Fruit fly (Drosophila melanogaster) whole organism, prepupa: Measurements from ENCODE around the gene DCTN6-p27.

Experiments
- CG10669 ChIP-seq: fragments of 200-800 bp; sonication (Bioruptor generic); optimal IDR thresholded peaks from 3 replicates; lab custom pipeline; 2018; ENCODE audit warnings: missing biosample characterization, mild to moderate bottlenecking, missing genetic modification characterization, moderate library complexity
- CG11902 ChIP-seq: fragments of 200-800 bp; sonication (Bioruptor generic); optimal IDR thresholded peaks from 3 replicates; lab custom pipeline; 2016; ENCODE audit warnings: missing biosample characterization, missing genetic modification characterization
- CG15336 ChIP-seq: fragments of 200-800 bp; sonication (Bioruptor generic); IDR thresholded peaks from 2 replicates; pipeline ENCODE4 v1.3.6; 2022; ENCODE audit warnings: missing biosample characterization, missing genetic modification characterization
- CG1621 ChIP-seq: fragments of 200-800 bp; sonication (Bioruptor generic); optimal IDR thresholded peaks from 3 replicates; lab custom pipeline; 2018; ENCODE audit warnings: missing biosample characterization, mild to moderate bottlenecking, missing genetic modification characterization
- CG31627 ChIP-seq: fragments of 200-800 bp; sonication (Bioruptor generic); optimal IDR thresholded peaks from 3 replicates; lab custom pipeline; 2016; ENCODE audit warnings: missing biosample characterization, missing genetic modification characterization
- CG4318 ChIP-seq: fragments of 200-800 bp; sonication (Bioruptor generic); optimal IDR thresholded peaks from 3 replicates; lab custom pipeline; 2017; ENCODE audit warnings: missing biosample characterization, mild to moderate bottlenecking, missing genetic modification characterization
- CG6163 ChIP-seq: fragments of 200-800 bp; sonication (Bioruptor generic); IDR thresholded peaks from 3 replicates; pipeline ENCODE4 v1.3.6; 2022; ENCODE audit warnings: missing biosample characterization, missing genetic modification characterization
- CG6276 ChIP-seq: fragments of 200-800 bp; sonication (Bioruptor generic); optimal IDR thresholded peaks from 2 replicates; lab custom pipeline; 2017; ENCODE audit warnings: missing biosample characterization, mild to moderate bottlenecking, missing genetic modification characterization
- CG6792 ChIP-seq: fragments of 200-800 bp; sonication (Bioruptor generic); optimal IDR thresholded peaks from 3 replicates; lab custom pipeline; 2016; ENCODE audit warnings: missing biosample characterization, missing genetic modification characterization
- CG7368 ChIP-seq: fragments of 200-800 bp; sonication (Bioruptor generic); optimal IDR thresholded peaks from 3 replicates; lab custom pipeline; 2016; ENCODE audit warnings: missing biosample characterization, missing genetic modification characterization
- CG8119 ChIP-seq: fragments of 200-800 bp; sonication (Bioruptor generic); IDR thresholded peaks from 3 replicates; pipeline ENCODE4 v1.3.6; 2022; ENCODE audit warnings: missing biosample characterization, missing genetic modification characterization
- CG8632 ChIP-seq: fragments of 200-800 bp; sonication (Bioruptor generic); optimal IDR thresholded peaks from 3 replicates; lab custom pipeline; 2016; ENCODE audit warnings: missing biosample characterization, missing genetic modification characterization
- CG9139 ChIP-seq: fragments of 200-800 bp; sonication (Bioruptor generic); optimal IDR thresholded peaks from 3 replicates; lab custom pipeline; 2017; ENCODE audit warnings: missing biosample characterization, mild to moderate bottlenecking, missing genetic modification characterization
- Eip78C ChIP-seq: fragments of 200-800 bp; sonication (Bioruptor generic); peaks from one replicate; lab custom pipeline; 2016; ENCODE audit warnings: missing biosample characterization, missing genetic modification characterization
- Eip93F ChIP-seq: fragments of 200-800 bp; sonication (Bioruptor generic); optimal IDR thresholded peaks from 2 replicates; lab custom pipeline; 2016; ENCODE audit warnings: missing biosample characterization, mild to moderate bottlenecking, missing genetic modification characterization
- Ets21C ChIP-seq: fragments of 200-800 bp; sonication (Bioruptor generic); optimal IDR thresholded peaks from 3 replicates; lab custom pipeline; 2016; ENCODE audit warnings: missing biosample characterization, missing genetic modification characterization
- Ets96B ChIP-seq: fragments of 200-800 bp; optimal IDR thresholded peaks from 2 replicates; lab custom pipeline; 2019; ENCODE audit warnings: missing biosample characterization, mild to moderate bottlenecking, missing genetic modification characterization, moderate library complexity
- Gug ChIP-seq: fragments of 200-800 bp; sonication (Bioruptor generic); IDR thresholded peaks from 2 replicates; pipeline ENCODE4 v1.3.6; 2022; ENCODE audit warnings: missing biosample characterization, missing genetic modification characterization
- Lpt ChIP-seq: fragments of 200-800 bp; sonication (Bioruptor generic); optimal IDR thresholded peaks from 3 replicates; lab custom pipeline; 2016; ENCODE audit warnings: missing biosample characterization, missing genetic modification characterization
- OdsH ChIP-seq: fragments of 200-800 bp; sonication (Bioruptor generic); optimal IDR thresholded peaks from 3 replicates; lab custom pipeline; 2016; ENCODE audit warnings: missing biosample characterization, missing genetic modification characterization
- Sox14 ChIP-seq: fragments of 200-800 bp; sonication (Bioruptor generic); optimal IDR thresholded peaks from 3 replicates; lab custom pipeline; 2016; ENCODE audit warnings: missing biosample characterization, missing genetic modification characterization
- achi ChIP-seq: fragments of 200-800 bp; sonication (Bioruptor generic); optimal IDR thresholded peaks from 3 replicates; lab custom pipeline; 2016; ENCODE audit warnings: missing biosample characterization, missing genetic modification characterization
- acj6 ChIP-seq: fragments of 200-800 bp; sonication (Bioruptor generic); optimal IDR thresholded peaks from 3 replicates; lab custom pipeline; 2016; ENCODE audit warnings: missing biosample characterization, missing genetic modification characterization
- dac ChIP-seq: fragments of 200-800 bp; sonication (Bioruptor generic); optimal IDR thresholded peaks from 2 replicates; lab custom pipeline; 2017; ENCODE audit warnings: missing biosample characterization, mild to moderate bottlenecking, missing genetic modification characterization
- eg ChIP-seq: fragments of 200-800 bp; sonication (Bioruptor generic); IDR thresholded peaks from 3 replicates; pipeline ENCODE4 v1.3.6; 2022; ENCODE audit warnings: missing biosample characterization, missing genetic modification characterization
- fd59A ChIP-seq: fragments of 200-800 bp; sonication (Bioruptor generic); optimal IDR thresholded peaks from 2 replicates; lab custom pipeline; 2017; ENCODE audit warnings: missing biosample characterization, mild to moderate bottlenecking, missing genetic modification characterization, missing genetic modification reagents
- fkh ChIP-seq: fragments of 200-800 bp; sonication (Bioruptor generic); optimal IDR thresholded peaks from 3 replicates; lab custom pipeline; 2017; ENCODE audit warnings: missing biosample characterization, mild to moderate bottlenecking, missing genetic modification characterization, moderate library complexity
- lz ChIP-seq: fragments of 200-800 bp; sonication (Bioruptor generic); optimal IDR thresholded peaks from 3 replicates; lab custom pipeline; 2016; ENCODE audit warnings: missing biosample characterization, missing genetic modification characterization
- pdm3 ChIP-seq: fragments of 200-800 bp; sonication (Bioruptor generic); optimal IDR thresholded peaks from 3 replicates; lab custom pipeline; 2016; ENCODE audit warnings: missing biosample characterization, missing genetic modification characterization
- spab ChIP-seq: fragments of 200-800 bp; sonication (Bioruptor generic); optimal IDR thresholded peaks from 2 replicates; lab custom pipeline; 2017; ENCODE audit warnings: missing biosample characterization, mild to moderate bottlenecking, missing genetic modification characterization, missing genetic modification reagents
- ss ChIP-seq, 2 experiments: fragments of 200-800 bp; sonication (Bioruptor generic); optimal IDR thresholded peaks; 2 replicates in 1 of 2; 3 replicates in 1 of 2; lab custom pipeline; 2017 to 2018; ENCODE audit warnings: mild to moderate bottlenecking in 2 of 2, missing biosample characterization in 2 of 2, missing genetic modification characterization in 2 of 2, moderate library complexity in 1 of 2
- svp ChIP-seq: fragments of 200-800 bp; sonication (Bioruptor generic); peaks from one replicate; lab custom pipeline; 2016; ENCODE audit warnings: missing biosample characterization, missing genetic modification characterization
- topi ChIP-seq: fragments of 200-800 bp; sonication (Bioruptor generic); optimal IDR thresholded peaks from 3 replicates; lab custom pipeline; 2016; ENCODE audit warnings: missing biosample characterization, missing genetic modification characterization
- vri ChIP-seq: fragments of 200-800 bp; sonication (Bioruptor generic); optimal IDR thresholded peaks from 3 replicates; lab custom pipeline; 2016; ENCODE audit warnings: missing biosample characterization, mild to moderate bottlenecking, missing genetic modification characterization

The DCTN6-p27 gene

DNA sequence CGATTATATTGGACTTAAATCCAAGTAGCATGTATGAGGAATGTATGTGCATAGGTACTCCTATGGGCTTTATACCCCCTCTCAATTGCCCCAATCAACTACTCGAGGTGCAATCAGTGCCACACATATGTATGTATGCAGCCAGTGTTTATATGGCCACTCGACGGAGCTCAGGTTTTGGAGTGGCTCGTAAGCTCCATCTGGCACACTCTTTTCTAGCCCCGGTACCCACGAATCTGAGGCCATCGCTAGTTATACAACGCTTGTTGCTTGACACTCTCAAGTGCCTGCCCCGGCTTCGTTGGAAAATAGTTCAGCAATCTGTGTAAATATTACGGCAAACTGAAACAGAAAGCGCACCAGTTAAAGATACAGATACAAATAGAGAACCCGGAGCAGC, 35.8 kb upstream of the DCTN6-p27 start:
- TF ChIP-seq achi (GFP tag; lab: Kevin White, UChicago) = no peak
- peak; percentile 33 for TF ChIP-seq Eip78C (GFP tag; lab: Kevin White, UChicago)
- TF ChIP-seq Gug = peak; percentile 41; the same call in 1 of the 2 replicates
- peak; percentile 74 for TF ChIP-seq fkh (GFP tag; lab: Kevin White, UChicago)

DNA sequence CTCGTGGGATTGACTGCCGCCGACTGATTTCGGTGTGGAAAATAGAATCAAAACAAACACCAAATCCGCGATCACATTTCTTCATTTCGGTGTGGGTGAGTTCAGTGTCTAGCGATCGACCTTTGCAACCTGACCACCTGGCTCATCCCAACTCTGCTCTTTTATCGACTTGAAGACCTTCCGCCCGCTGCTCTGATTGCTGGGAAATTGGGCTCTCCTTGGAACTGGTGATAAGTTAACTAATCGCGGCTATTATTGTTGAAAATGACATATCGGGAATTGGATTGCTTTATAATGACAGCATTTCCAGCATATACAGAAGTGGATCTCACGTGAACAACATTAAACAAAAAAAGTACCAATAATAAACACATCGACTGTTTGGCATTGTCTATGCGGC, 34.7 kb upstream of the DCTN6-p27 start:
- no peak for TF ChIP-seq fd59A (GFP tag; lab: Kevin White, UChicago)
- no peak for TF ChIP-seq eg (GFP tag; lab: Robert Waterston, UW)
- no peak for TF ChIP-seq achi (GFP tag; lab: Kevin White, UChicago)
- TF ChIP-seq vri (GFP tag; lab: Kevin White, UChicago) = no peak
- no peak for TF ChIP-seq Lpt (GFP tag; lab: Kevin White, UChicago)
- TF ChIP-seq acj6 = no peak
- TF ChIP-seq CG8119 = no peak
- TF ChIP-seq CG8632 (GFP tag; lab: Kevin White, UChicago) = no peak
- no peak for TF ChIP-seq CG6163 (GFP tag; lab: Robert Waterston, UW)
- no peak for TF ChIP-seq CG7368 (GFP tag; lab: Kevin White, UChicago)
- TF ChIP-seq svp (GFP tag; lab: Kevin White, UChicago) = no peak
- TF ChIP-seq pdm3 (GFP tag; lab: Kevin White, UChicago) = no peak
- TF ChIP-seq CG6276 = no peak
- no peak for TF ChIP-seq CG4318 (GFP tag; lab: Kevin White, UChicago)
- TF ChIP-seq CG9139 = no peak
- TF ChIP-seq OdsH (GFP tag; lab: Kevin White, UChicago) = no peak
- TF ChIP-seq Eip93F (GFP tag; lab: Kevin White, UChicago) = no peak
- no peak for TF ChIP-seq ss (GFP tag; optimal IDR thresholded peaks at IDR 0.05; lab: Kevin White, UChicago)
- no peak for TF ChIP-seq CG10669

DNA sequence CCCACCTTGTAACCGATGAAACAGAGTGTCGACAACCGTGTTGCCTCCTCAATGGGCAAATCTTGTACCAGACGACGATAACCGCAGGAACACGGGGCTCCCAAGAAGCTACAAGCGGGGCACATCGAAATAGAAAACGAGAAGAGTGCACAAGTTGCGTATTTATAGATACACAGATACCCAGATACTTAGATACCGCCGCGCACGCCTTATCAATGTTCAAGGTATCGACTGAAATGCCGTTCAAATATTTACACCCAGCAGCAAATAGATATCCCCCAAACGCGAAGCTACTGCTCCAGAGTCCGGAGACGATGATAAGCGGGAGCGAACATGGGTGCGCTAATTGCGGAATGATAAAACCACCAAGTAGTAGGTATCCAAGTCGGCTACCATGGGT, 33.5 kb upstream of the DCTN6-p27 start:
- TF ChIP-seq CG1621 = no peak
- TF ChIP-seq CG6276 = no peak
- no peak for TF ChIP-seq topi (GFP tag; lab: Kevin White, UChicago)
- TF ChIP-seq eg (GFP tag; lab: Robert Waterston, UW) = no peak
- TF ChIP-seq CG31627 (GFP tag; lab: Kevin White, UChicago) = no peak
- TF ChIP-seq CG6792 (GFP tag; lab: Kevin White, UChicago) = no peak
- no peak for TF ChIP-seq CG15336 (GFP tag; lab: Robert Waterston, UW)
- TF ChIP-seq fkh (GFP tag; lab: Kevin White, UChicago) = peak; percentile 39

DNA sequence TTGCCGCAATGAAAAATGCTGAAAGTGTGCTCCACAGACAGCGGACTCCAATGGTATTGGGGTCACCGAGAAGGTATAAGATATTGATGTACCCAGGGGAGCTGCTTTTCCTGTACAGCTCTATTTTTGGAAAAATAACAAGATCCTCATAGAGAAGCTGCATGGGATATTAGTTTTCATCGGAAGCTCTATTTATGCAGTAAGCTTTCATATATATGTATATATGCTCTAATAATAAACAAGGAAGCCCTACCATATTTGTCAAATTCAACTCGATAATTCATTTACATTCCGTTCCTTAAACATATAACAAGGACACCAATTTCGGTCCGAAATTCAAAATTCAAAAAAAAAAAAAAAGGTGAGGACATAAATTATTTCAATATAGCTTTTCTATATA, 30.4 kb upstream of the DCTN6-p27 start, which contains the start of the genes CG17344 and CG43731:
CG17344 (plus strand) TSS at position 301 of the 400 bp plus-strand sequence.
CG43731 (plus strand) TSS at position 301 of the 400 bp plus-strand sequence.
- TF ChIP-seq CG7368 (GFP tag; lab: Kevin White, UChicago) = no peak
- no peak for TF ChIP-seq spab
- no peak for TF ChIP-seq dac (GFP tag; lab: Kevin White, UChicago)
- no peak for TF ChIP-seq CG9139
- no peak for TF ChIP-seq CG6163 (GFP tag; lab: Robert Waterston, UW)
- no peak for TF ChIP-seq Eip93F (GFP tag; lab: Kevin White, UChicago)
- no peak for TF ChIP-seq Gug
- TF ChIP-seq CG11902 = no peak
- TF ChIP-seq fkh (GFP tag; lab: Kevin White, UChicago) = no peak

DNA sequence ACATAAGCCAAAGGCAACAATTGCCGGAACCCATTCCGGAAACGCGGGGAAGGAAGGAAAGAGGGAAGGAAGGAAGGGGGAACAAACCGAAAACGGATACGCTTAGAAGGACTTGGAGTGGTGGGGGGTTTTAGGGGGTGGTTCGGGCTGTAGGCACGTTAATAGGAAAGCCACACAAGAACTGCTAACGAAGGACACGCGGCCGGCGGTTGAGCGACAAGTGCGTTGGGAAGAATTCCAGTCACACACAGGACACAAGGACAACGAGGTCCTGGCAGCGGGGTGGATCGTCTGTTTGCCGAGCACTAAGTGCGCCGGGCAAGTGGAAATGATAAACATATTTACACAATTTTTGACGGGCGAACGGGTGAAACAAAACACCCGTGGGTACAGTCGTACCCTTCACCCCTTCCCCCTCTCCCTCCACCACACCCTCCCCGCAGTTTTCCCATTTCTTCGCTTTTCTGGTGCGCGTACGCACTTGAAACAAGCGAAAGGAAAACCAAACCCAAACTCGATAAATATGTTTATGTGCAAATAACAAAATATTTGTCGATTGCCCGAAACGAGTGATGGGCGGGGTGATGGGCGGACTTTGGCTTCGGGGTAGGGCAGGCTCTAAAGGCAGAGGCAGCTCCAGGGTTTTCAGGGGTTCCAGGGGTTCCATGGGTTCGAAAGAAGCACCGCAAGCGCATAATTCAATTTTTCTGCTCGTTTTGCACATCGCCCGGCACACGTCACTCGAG, 28.8 kb upstream of the DCTN6-p27 start:
- TF ChIP-seq Lpt (GFP tag; lab: Kevin White, UChicago) = no peak
- peak; percentile 72 for TF ChIP-seq fkh (GFP tag; lab: Kevin White, UChicago)

DNA sequence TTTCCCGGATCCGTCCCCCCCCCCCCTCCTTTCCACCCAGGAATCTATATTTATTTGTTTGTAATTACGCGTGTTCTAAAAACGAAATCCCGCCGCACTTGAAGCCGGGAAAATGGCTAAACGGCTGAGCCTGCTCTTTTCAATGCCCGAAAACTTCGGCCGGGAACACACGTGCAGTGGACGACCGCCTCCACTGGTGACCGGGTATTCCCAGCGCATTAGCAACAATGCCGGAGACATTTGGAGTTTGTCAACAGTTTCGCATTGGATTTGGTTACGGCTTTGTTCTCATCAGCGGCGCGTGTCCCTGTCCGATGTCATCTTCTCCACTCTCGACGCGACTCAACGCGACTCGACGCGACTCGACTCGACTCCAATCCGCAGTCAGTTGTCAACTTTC, 27.7 kb upstream of the DCTN6-p27 start:
- no peak for TF ChIP-seq CG7368 (GFP tag; lab: Kevin White, UChicago)
- TF ChIP-seq lz (GFP tag; lab: Kevin White, UChicago) = no peak
- TF ChIP-seq Sox14 (GFP tag; lab: Kevin White, UChicago) = no peak
- TF ChIP-seq Ets96B (tag; lab: Kevin White, UChicago) = no peak
- TF ChIP-seq fd59A (GFP tag; lab: Kevin White, UChicago) = no peak
- no peak for TF ChIP-seq Ets21C
